1 fruit fly cellular context compared by ENCODE assay signal in genomic region chr3R:17647444-17647843, dm6.
A peak's percentile ranks its signal among the peaks of the same experiment; 100 is the strongest.
TF ChIP-seq lines count a peak whose summit lies in the region.

Gene CG14322, plus strand, starts transcription at chr3R:17647679.

TF ChIP-seq in whole organism, embryonic, 481 proteins besides CTCF, POLR2A, EP300 and RAD21 (continued from another document):
- TF ChIP-seq az2 (GFP tag; optimal IDR thresholded peaks at IDR 0.05; lab: Kevin White, UChicago), result no peak
- peak; percentile 13 for TF ChIP-seq Elba2 (GFP tag; optimal IDR thresholded peaks at IDR 0.05; lab: Kevin White, UChicago)
- TF ChIP-seq HLH4C (GFP tag; IDR thresholded peaks at IDR 0.05; lab: Robert Waterston, UW; ENCODE audit: partially characterized antibody), result 0 out of 3 replicates have a peak, but pooled peaks have one; percentile 21
- peak; percentile 9 for TF ChIP-seq grau (tag; optimal IDR thresholded peaks at IDR 0.05; lab: Kevin White, UChicago)
- peak; percentile 44; the same call in 1 of the 2 replicates for TF ChIP-seq CG32532 (GFP tag; IDR thresholded peaks at IDR 0.05; lab: Robert Waterston, UW)
- peak; percentile 40 for TF ChIP-seq CG2712 (tag; optimal IDR thresholded peaks at IDR 0.05; lab: Kevin White, UChicago)
- TF ChIP-seq CG8290 (GFP tag; optimal IDR thresholded peaks at IDR 0.05; lab: Kevin White, UChicago), result no peak
- TF ChIP-seq CG8290 (tag; optimal IDR thresholded peaks at IDR 0.05; lab: Kevin White, UChicago), result peak in 1 of 2 experiments; percentile 40
- TF ChIP-seq vvl (GFP tag; IDR thresholded peaks at IDR 0.05; lab: Robert Waterston, UW), result peak; percentile 45
- TF ChIP-seq CG11504 (tag; optimal IDR thresholded peaks at IDR 0.05; lab: Kevin White, UChicago), result peak; percentile 25
- no peak for TF ChIP-seq CG10979 (tag; optimal IDR thresholded peaks at IDR 0.05; lab: Kevin White, UChicago)
- 0 out of 2 replicates have a peak, but pooled peaks have one; percentile 15 for TF ChIP-seq CG11247 (GFP tag; IDR thresholded peaks at IDR 0.05; lab: Robert Waterston, UW)
- no peak for TF ChIP-seq CG10321 (GFP tag; IDR thresholded peaks at IDR 0.05; lab: Robert Waterston, UW)
- TF ChIP-seq Bgb (GFP tag; IDR thresholded peaks at IDR 0.05; lab: Robert Waterston, UW; ENCODE audit: partially characterized antibody), result peak; percentile 31; the same call in 1 of the 2 replicates
- peak; percentile 10 for TF ChIP-seq nmo (GFP tag; optimal IDR thresholded peaks at IDR 0.05; lab: Kevin White, UChicago)
- TF ChIP-seq nerfin-1 (tag; optimal IDR thresholded peaks at IDR 0.05; lab: Kevin White, UChicago), result no peak
- TF ChIP-seq hbn (GFP tag; IDR thresholded peaks at IDR 0.05; lab: Robert Waterston, UW; ENCODE audit: partially characterized antibody), result no peak
- no peak for TF ChIP-seq CG4730 (GFP tag; IDR thresholded peaks at IDR 0.05; lab: Robert Waterston, UW)
- TF ChIP-seq prd (optimal IDR thresholded peaks at IDR 0.05; lab: Kevin White, UChicago), result no peak
- peak; percentile 49; the same call in 2 of the 3 replicates for TF ChIP-seq prd (GFP tag; IDR thresholded peaks at IDR 0.05; lab: Robert Waterston, UW)
- TF ChIP-seq Dll (GFP tag; IDR thresholded peaks at IDR 0.05; lab: Robert Waterston, UW; ENCODE audit: partially characterized antibody), result peak; percentile 45; the same call in 2 of the 4 replicates
- TF ChIP-seq E2f1 (GFP tag; IDR thresholded peaks at IDR 0.05; lab: Robert Waterston, UW), result no peak
- peak; percentile 31; the same call in 1 of the 2 replicates for TF ChIP-seq sisA (GFP tag; IDR thresholded peaks at IDR 0.05; lab: Robert Waterston, UW)
- TF ChIP-seq CG12744 (GFP tag; optimal IDR thresholded peaks at IDR 0.05; lab: Kevin White, UChicago), result no peak
- TF ChIP-seq CG10959 (GFP tag; IDR thresholded peaks at IDR 0.05; lab: Robert Waterston, UW), result no peak
- 0 out of 2 replicates have a peak, but pooled peaks have one; percentile 23 for TF ChIP-seq unc-4 (GFP tag; IDR thresholded peaks at IDR 0.05; lab: Robert Waterston, UW; ENCODE audit: partially characterized antibody)
- TF ChIP-seq wdn (GFP tag; IDR thresholded peaks at IDR 0.05; lab: Robert Waterston, UW), result no peak
- no peak for TF ChIP-seq ap (GFP tag; IDR thresholded peaks at IDR 0.05; lab: Robert Waterston, UW)
- peak; percentile 76 for TF ChIP-seq Dref (GFP tag; IDR thresholded peaks at IDR 0.05; lab: Robert Waterston, UW)
- TF ChIP-seq Hmx (GFP tag; optimal IDR thresholded peaks at IDR 0.05; lab: Kevin White, UChicago), result no peak
- TF ChIP-seq CoRest (tag; optimal IDR thresholded peaks at IDR 0.05; lab: Kevin White, UChicago), result peak; percentile 12
- TF ChIP-seq Pdp1 (GFP tag; optimal IDR thresholded peaks at IDR 0.05; lab: Kevin White, UChicago), result peak in 1 of 2 experiments; percentile 88
- TF ChIP-seq ara (GFP tag; IDR thresholded peaks at IDR 0.05; lab: Robert Waterston, UW), result no peak
- peak; percentile 8 for TF ChIP-seq CG15696 (tag; optimal IDR thresholded peaks at IDR 0.05; lab: Kevin White, UChicago)
- no peak for TF ChIP-seq pan (optimal IDR thresholded peaks at IDR 0.05; lab: Kevin White, UChicago)
- TF ChIP-seq pan (GFP tag; optimal IDR thresholded peaks at IDR 0.05 in 1 of 2, IDR thresholded peaks at IDR 0.05 in 1 of 2), result no peak
- TF ChIP-seq Gug (GFP tag; IDR thresholded peaks at IDR 0.05; lab: Robert Waterston, UW), result peak; percentile 54; the same call in 2 of the 4 replicates
- TF ChIP-seq esg (GFP tag; conservative IDR thresholded peaks at IDR 0.05; lab: Robert Waterston, UW), result no peak
- peak; percentile 27 for TF ChIP-seq Ets65A (GFP tag; lab: Kevin White, UChicago)
- TF ChIP-seq sna (GFP tag; IDR thresholded peaks at IDR 0.05; lab: Robert Waterston, UW; ENCODE audit: partially characterized antibody), result peak; percentile 52; the same call in 1 of the 2 replicates
- no peak for TF ChIP-seq sob (GFP tag; IDR thresholded peaks at IDR 0.05; lab: Robert Waterston, UW)
- TF ChIP-seq Mad (GFP tag; optimal IDR thresholded peaks at IDR 0.05; lab: Kevin White, UChicago), result no peak
- no peak for TF ChIP-seq CG31365 (tag; optimal IDR thresholded peaks at IDR 0.05; lab: Kevin White, UChicago)
- TF ChIP-seq CG9797 (GFP tag; optimal IDR thresholded peaks at IDR 0.05; lab: Kevin White, UChicago), result no peak
- TF ChIP-seq sens-2 (GFP tag; IDR thresholded peaks at IDR 0.05; lab: Robert Waterston, UW), result no peak
- TF ChIP-seq CG2120 (GFP tag; optimal IDR thresholded peaks at IDR 0.05; lab: Kevin White, UChicago), result peak; percentile 32
- no peak for TF ChIP-seq Fer3 (tag; optimal IDR thresholded peaks at IDR 0.05; lab: Kevin White, UChicago)
- no peak for TF ChIP-seq psq (GFP tag; optimal IDR thresholded peaks at IDR 0.05; lab: Kevin White, UChicago)
- no peak for TF ChIP-seq p53 (GFP tag; optimal IDR thresholded peaks at IDR 0.05; lab: Kevin White, UChicago)
- peak; percentile 18 for TF ChIP-seq gem (tag; optimal IDR thresholded peaks at IDR 0.05; lab: Kevin White, UChicago)
- no peak for TF ChIP-seq Atf-2 (GFP tag; optimal IDR thresholded peaks at IDR 0.05; lab: Kevin White, UChicago)
- TF ChIP-seq Taf1 (GFP tag; IDR thresholded peaks at IDR 0.05; lab: Robert Waterston, UW), result no peak
- peak; percentile 44 for TF ChIP-seq Xbp1 (GFP tag; optimal IDR thresholded peaks at IDR 0.05; lab: Kevin White, UChicago)
- no peak for TF ChIP-seq oc (tag; optimal IDR thresholded peaks at IDR 0.05; lab: Kevin White, UChicago)
- peak; percentile 59 for TF ChIP-seq pzg (GFP tag; optimal IDR thresholded peaks at IDR 0.05; lab: Kevin White, UChicago)
- peak; percentile 77 for TF ChIP-seq sens (GFP tag; lab: Kevin White, UChicago)
- TF ChIP-seq CG1603 (tag; optimal IDR thresholded peaks at IDR 0.05; lab: Kevin White, UChicago), result peak; percentile 53
- TF ChIP-seq Atf6 (GFP tag; IDR thresholded peaks at IDR 0.05; lab: Robert Waterston, UW), result no peak
- TF ChIP-seq CG3847 (GFP tag; IDR thresholded peaks at IDR 0.05; lab: Robert Waterston, UW), result peak; percentile 48
- no peak for TF ChIP-seq CG1792 (GFP tag; optimal IDR thresholded peaks at IDR 0.05; lab: Kevin White, UChicago)
- peak; percentile 5 for TF ChIP-seq CG30403 (GFP tag; optimal IDR thresholded peaks at IDR 0.05; lab: Kevin White, UChicago)
- peak; percentile 22 for TF ChIP-seq mam (GFP tag; optimal IDR thresholded peaks at IDR 0.05; lab: Kevin White, UChicago)
- TF ChIP-seq lilli (GFP tag; optimal IDR thresholded peaks at IDR 0.05; lab: Kevin White, UChicago), result peak; percentile 19
- TF ChIP-seq chinmo (GFP tag; IDR thresholded peaks at IDR 0.05; lab: Robert Waterston, UW; ENCODE audit: partially characterized antibody), result no peak
- TF ChIP-seq phol (tag; optimal IDR thresholded peaks at IDR 0.05; lab: Kevin White, UChicago), result peak; percentile 14
- TF ChIP-seq zfh2 (GFP tag; optimal IDR thresholded peaks at IDR 0.05; lab: Kevin White, UChicago), result peak; percentile 7
- peak; percentile 81 for TF ChIP-seq Med (GFP tag; lab: Kevin White, UChicago)
- TF ChIP-seq Dp (GFP tag; optimal IDR thresholded peaks at IDR 0.05; lab: Kevin White, UChicago), result peak; percentile 86
- no peak for TF ChIP-seq CG2199 (GFP tag; IDR thresholded peaks at IDR 0.05; lab: Robert Waterston, UW)
- TF ChIP-seq BEAF-32 (GFP tag; optimal IDR thresholded peaks at IDR 0.05; lab: Kevin White, UChicago), result peak; percentile 43
- peak; percentile 23 for TF ChIP-seq CG17802 (tag; optimal IDR thresholded peaks at IDR 0.05; lab: Kevin White, UChicago)
- peak; percentile 59 to 93 for TF ChIP-seq crp (GFP tag; optimal IDR thresholded peaks at IDR 0.05; lab: Kevin White, UChicago)
- peak; percentile 31 for TF ChIP-seq CG15514 (GFP tag; optimal IDR thresholded peaks at IDR 0.05; lab: Kevin White, UChicago)
- no peak for TF ChIP-seq CG8478 (optimal IDR thresholded peaks at IDR 0.05; lab: Kevin White, UChicago)
- TF ChIP-seq NFAT (GFP tag; IDR thresholded peaks at IDR 0.05; lab: Robert Waterston, UW), result 0 out of 2 replicates have a peak, but pooled peaks have one; percentile 30
- TF ChIP-seq sim (GFP tag; IDR thresholded peaks at IDR 0.05; lab: Robert Waterston, UW), result no peak
- TF ChIP-seq CG17612 (GFP tag; IDR thresholded peaks at IDR 0.05; lab: Robert Waterston, UW), result no peak
- TF ChIP-seq luna (GFP tag; optimal IDR thresholded peaks at IDR 0.05; lab: Kevin White, UChicago), result no peak
- TF ChIP-seq Optix (GFP tag; IDR thresholded peaks at IDR 0.05; lab: Robert Waterston, UW), result no peak
- peak; percentile 77 for TF ChIP-seq stwl (tag; optimal IDR thresholded peaks at IDR 0.05; lab: Kevin White, UChicago)
- TF ChIP-seq tgo (GFP tag; IDR thresholded peaks at IDR 0.05; lab: Robert Waterston, UW), result 0 out of 3 replicates have a peak, but pooled peaks have one; percentile 15
- TF ChIP-seq disco-r (GFP tag; optimal IDR thresholded peaks at IDR 0.05; lab: Kevin White, UChicago), result no peak
- TF ChIP-seq zen (tag; optimal IDR thresholded peaks at IDR 0.05; lab: Kevin White, UChicago), result peak; percentile 15
- no peak for TF ChIP-seq CG18764 (GFP tag; optimal IDR thresholded peaks at IDR 0.05; lab: Kevin White, UChicago)
- no peak for TF ChIP-seq CG33557 (GFP tag; optimal IDR thresholded peaks at IDR 0.05; lab: Kevin White, UChicago)
- peak; percentile 97 for TF ChIP-seq CG9437 (GFP tag; optimal IDR thresholded peaks at IDR 0.05; lab: Kevin White, UChicago)
- no peak for TF ChIP-seq CG3065 (GFP tag; optimal IDR thresholded peaks at IDR 0.05; lab: Kevin White, UChicago)
- TF ChIP-seq CG11398 (GFP tag; optimal IDR thresholded peaks at IDR 0.05; lab: Kevin White, UChicago), result no peak
- TF ChIP-seq unpg (GFP tag; optimal IDR thresholded peaks at IDR 0.05; lab: Kevin White, UChicago), result no peak
- 0 out of 3 replicates have a peak, but pooled peaks have one; percentile 55 for TF ChIP-seq CG11456 (GFP tag; IDR thresholded peaks at IDR 0.05; lab: Robert Waterston, UW)
- peak; percentile 1 for TF ChIP-seq ind (GFP tag; optimal IDR thresholded peaks at IDR 0.05; lab: Kevin White, UChicago)
- TF ChIP-seq pfk (GFP tag; optimal IDR thresholded peaks at IDR 0.05; lab: Kevin White, UChicago), result peak; percentile 4
- no peak for TF ChIP-seq Hr78 (GFP tag; optimal IDR thresholded peaks at IDR 0.05; lab: Kevin White, UChicago)
- TF ChIP-seq CG7928 (GFP tag; optimal IDR thresholded peaks at IDR 0.05; lab: Kevin White, UChicago), result no peak
- peak; percentile 97 for TF ChIP-seq trem (tag; optimal IDR thresholded peaks at IDR 0.05; lab: Kevin White, UChicago)
- TF ChIP-seq CG11723 (GFP tag; optimal IDR thresholded peaks at IDR 0.05; lab: Kevin White, UChicago), result no peak
- peak; percentile 94 for TF ChIP-seq D19B (GFP tag; optimal IDR thresholded peaks at IDR 0.05; lab: Kevin White, UChicago)
- TF ChIP-seq jing (GFP tag; optimal IDR thresholded peaks at IDR 0.05; lab: Kevin White, UChicago), result no peak
- TF ChIP-seq CG17385 (GFP tag; optimal IDR thresholded peaks at IDR 0.05; lab: Kevin White, UChicago), result no peak
- TF ChIP-seq tll (GFP tag; optimal IDR thresholded peaks at IDR 0.05; lab: Kevin White, UChicago), result no peak
- TF ChIP-seq Doc2 (GFP tag; IDR thresholded peaks at IDR 0.05; lab: Robert Waterston, UW), result no peak
- TF ChIP-seq Ets97D (GFP tag; optimal IDR thresholded peaks at IDR 0.05; lab: Kevin White, UChicago), result peak; percentile 6
- no peak for TF ChIP-seq CG17829 (tag; optimal IDR thresholded peaks at IDR 0.05; lab: Kevin White, UChicago)
- TF ChIP-seq Ada2b (GFP tag; IDR thresholded peaks at IDR 0.05; lab: Robert Waterston, UW), result no peak
- TF ChIP-seq tin (GFP tag; optimal IDR thresholded peaks at IDR 0.05; lab: Kevin White, UChicago), result peak; percentile 17
- peak; percentile 9 for TF ChIP-seq CG4617 (GFP tag; optimal IDR thresholded peaks at IDR 0.05; lab: Kevin White, UChicago; ENCODE audit: borderline replicate concordance)
- TF ChIP-seq CG13424 (tag; optimal IDR thresholded peaks at IDR 0.05; lab: Kevin White, UChicago), result peak; percentile 9
- TF ChIP-seq onecut (GFP tag; IDR thresholded peaks at IDR 0.05; lab: Robert Waterston, UW), result no peak
- TF ChIP-seq CG12391 (tag; optimal IDR thresholded peaks at IDR 0.05; lab: Kevin White, UChicago), result peak; percentile 30
- TF ChIP-seq row (GFP tag; IDR thresholded peaks at IDR 0.05; lab: Robert Waterston, UW), result peak; percentile 76
- TF ChIP-seq CG8944 (GFP tag; optimal IDR thresholded peaks at IDR 0.05; lab: Kevin White, UChicago), result no peak
- TF ChIP-seq sug (tag; optimal IDR thresholded peaks at IDR 0.05; lab: Kevin White, UChicago), result peak; percentile 6
- TF ChIP-seq Lhr (GFP tag; optimal IDR thresholded peaks at IDR 0.05; lab: Kevin White, UChicago), result no peak
- no peak for TF ChIP-seq kah (GFP tag; optimal IDR thresholded peaks at IDR 0.05; lab: Kevin White, UChicago)
- TF ChIP-seq CG2116 (GFP tag; optimal IDR thresholded peaks at IDR 0.05; lab: Kevin White, UChicago), result peak; percentile 68
- TF ChIP-seq pho (GFP tag; optimal IDR thresholded peaks at IDR 0.05; lab: Kevin White, UChicago), result no peak
- TF ChIP-seq Rx (GFP tag; IDR thresholded peaks at IDR 0.05; lab: Robert Waterston, UW), result no peak
- peak; percentile 75 for TF ChIP-seq MBD-R2 (GFP tag; IDR thresholded peaks at IDR 0.05; lab: Robert Waterston, UW)
- TF ChIP-seq E2f2 (GFP tag; IDR thresholded peaks at IDR 0.05; lab: Robert Waterston, UW), result peak; percentile 90
